Fruit fly (Drosophila melanogaster) whole organism: ENCODE measurements around the gene rdx.

Experiments used
- CG8478 ChIP-seq: fragments of >200 bp; optimal IDR thresholded peaks from 2 replicates; lab custom pipeline; 2018; ENCODE audit warnings: inconsistent platforms
- Dll ChIP-seq: fragments of >200 bp; optimal IDR thresholded peaks from 2 replicates; lab custom pipeline; 2017
- EcR ChIP-seq, 2 experiments: fragments of >200 bp; optimal IDR thresholded peaks; 2 replicates each; lab custom pipeline; 2017; ENCODE audit warnings: missing biosample characterization in 2 of 2, missing genetic modification characterization in 2 of 2, missing genetic modification reagents in 2 of 2
- pan ChIP-seq: fragments of >200 bp; optimal IDR thresholded peaks from 2 replicates; lab custom pipeline; 2017
- psq ChIP-seq: fragments of >200 bp; optimal IDR thresholded peaks from 2 replicates; lab custom pipeline; 2017
- usp ChIP-seq: fragments of >200 bp; optimal IDR thresholded peaks from 2 replicates; lab custom pipeline; 2017; ENCODE audit warnings: missing biosample characterization, missing genetic modification characterization, mixed read lengths

DNA sequence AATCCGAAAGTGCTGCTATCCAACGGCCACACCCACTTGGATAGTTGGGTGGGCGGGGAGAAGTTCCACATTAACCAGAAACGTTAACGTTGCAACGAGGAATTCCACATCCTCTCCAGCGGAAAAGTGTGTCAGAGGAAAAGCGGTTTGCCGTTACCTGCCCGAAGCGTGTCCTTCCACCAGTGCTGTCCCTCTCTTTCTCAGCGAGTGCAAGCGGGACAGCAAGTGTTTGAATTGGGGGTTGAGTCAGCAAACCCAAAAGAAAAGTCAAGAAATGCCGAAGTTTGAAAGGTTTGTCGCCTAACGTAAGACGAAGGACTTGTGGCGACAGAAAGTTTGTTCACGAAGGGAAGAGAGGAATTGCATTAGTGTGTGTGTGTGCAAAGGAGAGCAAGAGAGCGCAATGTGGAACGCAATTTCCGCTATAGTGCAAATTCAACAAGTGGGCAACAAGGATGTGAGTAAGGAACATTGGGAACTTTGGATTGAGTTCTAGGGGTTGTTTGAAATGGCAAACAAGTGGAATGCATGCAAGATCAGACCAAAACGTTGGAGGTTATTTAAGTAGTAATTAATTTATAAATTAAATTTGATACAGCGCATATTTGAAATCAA lies 18.8 kb upstream of the rdx start:
- TF ChIP-seq Dll (lab: Kevin White, UChicago) (no peak), usp (GFP tag; lab: Kevin White, UChicago) (no peak), pan (no peak), CG8478 (lab: Kevin White, UChicago) (no peak), EcR (GFP tag; optimal IDR thresholded peaks at IDR 0.05; lab: Kevin White, UChicago) (no peak), psq (lab: Kevin White, UChicago) (no peak)
